Worm (Caenorhabditis elegans) whole organism, early embryonic: ENCODE measurements around the gene D1054.1.

ENCODE experiments used
- B0310.2 ChIP-seq: sonication (generic microtip); optimal IDR thresholded peaks from 2 replicates; lab custom pipeline; 2016; ENCODE audit warnings: mild to moderate bottlenecking, missing genetic modification characterization, missing compliant biosample characterization
- aly-1 ChIP-seq: sonication (generic microtip); optimal IDR thresholded peaks from 2 replicates; lab custom pipeline; 2016; ENCODE audit warnings: missing genetic modification characterization, missing compliant biosample characterization
- ama-1 ChIP-seq: fragments of 150-350 bp; optimal IDR thresholded peaks from 2 replicates; lab custom pipeline; 2014
- ceh-13 ChIP-seq: fragments of 200-800 bp; sonication (Bioruptor generic); optimal IDR thresholded peaks from 2 replicates; lab custom pipeline; 2018; ENCODE audit warnings: mild to moderate bottlenecking, missing genetic modification characterization, missing compliant biosample characterization
- flt-1 ChIP-seq: fragments of 200-800 bp; sonication (Bioruptor generic); IDR thresholded peaks from 2 replicates; pipeline ENCODE4 v1.3.6; 2022; ENCODE audit warnings: missing genetic modification characterization, missing compliant biosample characterization
- hmg-4 ChIP-seq: fragments of 200-800 bp; sonication (Bioruptor generic); optimal IDR thresholded peaks from 2 replicates; lab custom pipeline; 2018; ENCODE audit warnings: mild to moderate bottlenecking, missing genetic modification characterization, missing compliant biosample characterization
- scrt-1 ChIP-seq: fragments of 200-800 bp; sonication (Bioruptor generic); IDR thresholded peaks from 2 replicates; pipeline ENCODE4 v1.3.6; 2022; ENCODE audit warnings: missing genetic modification characterization, missing compliant biosample characterization
- sea-1 ChIP-seq: fragments of 200-800 bp; sonication (Bioruptor generic); conservative IDR thresholded peaks from 2 replicates; pipeline ENCODE4 v1.3.6; 2022; ENCODE audit warnings: missing genetic modification characterization, missing compliant biosample characterization
- tbx-11 ChIP-seq: fragments of 200-800 bp; sonication (Bioruptor generic); IDR thresholded peaks from 2 replicates; pipeline ENCODE4 v1.3.6; 2022; ENCODE audit warnings: missing genetic modification characterization, missing compliant biosample characterization

DNA sequence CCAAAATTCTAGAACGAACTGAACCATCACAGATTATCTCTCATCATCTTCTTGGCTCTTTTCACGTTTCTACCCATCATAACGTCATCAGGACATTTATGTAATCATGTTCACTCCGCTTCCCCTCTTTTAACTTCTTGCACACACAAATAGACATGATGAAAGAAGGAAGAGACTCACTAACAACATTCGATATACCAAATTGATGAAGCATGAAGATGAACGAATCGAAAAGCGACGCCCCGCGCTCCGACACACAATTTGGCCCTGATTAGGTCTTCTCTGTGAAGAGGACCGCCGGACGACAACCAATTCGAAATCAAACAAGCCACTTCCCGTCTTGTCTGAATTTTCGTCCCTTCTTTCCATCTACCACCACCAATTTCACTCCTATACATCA is 48.5 kb upstream of the D1054.1 start:
- TF ChIP-seq ama-1 (lab: Kevin White, UChicago) (no peak), hmg-4 (GFP tag; lab: Kevin White, UChicago) (no peak), aly-1 (tag; lab: Kevin White, UChicago) (no peak), scrt-1 (no peak), flt-1 (GFP tag; lab: Robert Waterston, UW) (no peak), B0310.2 (tag; lab: Kevin White, UChicago) (no peak), ceh-13 (GFP tag; lab: Kevin White, UChicago) (no peak), sea-1 (no peak), tbx-11 (GFP tag; lab: Robert Waterston, UW) (no peak)
